Worm (Caenorhabditis elegans): ENCODE data around the gene srx-17.

The srx-17 gene

ce11 chrV:13816877-13817276 lies 24.1 kb upstream of the srx-17 start, which contains the start of gene F55B12.2:
F55B12.2 (minus strand) TSS chrV:13816977.
- TF ChIP-seq nhr-23 (tag; optimal IDR thresholded peaks at IDR 0.05) (no peak), C34F6.9 (tag; optimal IDR thresholded peaks at IDR 0.05) (no peak), unc-39 (tag; optimal IDR thresholded peaks at IDR 0.05) (no peak), zag-1 (tag; optimal IDR thresholded peaks at IDR 0.05) (no peak), nhr-77 (tag; optimal IDR thresholded peaks at IDR 0.05) (no peak), nhr-10 (tag; optimal IDR thresholded peaks at IDR 0.05) (no peak), nhr-21 (tag; optimal IDR thresholded peaks at IDR 0.05) (no peak), lin-11 (tag; optimal IDR thresholded peaks at IDR 0.05) (no peak), aly-2 (tag; optimal IDR thresholded peaks at IDR 0.05) (no peak), skn-1 (tag; optimal IDR thresholded peaks at IDR 0.05) (no peak), mdl-1 (tag; optimal IDR thresholded peaks at IDR 0.05) (no peak), nhr-25 (tag; optimal IDR thresholded peaks at IDR 0.05) (no peak)

ce11 chrV:13818824-13819408 lies 22.1 kb upstream of the srx-17 start, which contains the start of gene sel-10:
sel-10 (plus strand) TSS chrV:13819361.
- TF ChIP-seq nhr-12 (tag; optimal IDR thresholded peaks at IDR 0.05) = no peak
- TF ChIP-seq nhr-77 (tag; optimal IDR thresholded peaks at IDR 0.05) = no peak
- TF ChIP-seq sma-9 (GFP tag; optimal IDR thresholded peaks at IDR 0.05) = peak; percentile 79
- no peak for TF ChIP-seq sma-9 (tag; optimal IDR thresholded peaks at IDR 0.05)
- peak; percentile 60 for TF ChIP-seq crh-2 (tag; optimal IDR thresholded peaks at IDR 0.05)
- no peak for TF ChIP-seq nhr-25 (tag; optimal IDR thresholded peaks at IDR 0.05)
- TF ChIP-seq lin-13 (GFP tag; optimal IDR thresholded peaks at IDR 0.05) = peak; percentile 49
- TF ChIP-seq ztf-11 (tag; optimal IDR thresholded peaks at IDR 0.05) = no peak
- no peak for TF ChIP-seq elt-3 (tag; optimal IDR thresholded peaks at IDR 0.05)
- TF ChIP-seq nhr-6 (tag; optimal IDR thresholded peaks at IDR 0.05) = no peak
- peak; percentile 29 for TF ChIP-seq lin-11 (tag; optimal IDR thresholded peaks at IDR 0.05)
- TF ChIP-seq blmp-1 (tag; optimal IDR thresholded peaks at IDR 0.05; ENCODE audit: insufficient read depth) = no peak
- peak; percentile 78 to 87 for TF ChIP-seq lsy-2 (tag; optimal IDR thresholded peaks at IDR 0.05)
- TF ChIP-seq sem-4 (tag; optimal IDR thresholded peaks at IDR 0.05) = peak; percentile 55
- no peak for TF ChIP-seq ztf-1 (GFP tag; conservative IDR thresholded peaks at IDR 0.05)
- TF ChIP-seq C34F6.9 (tag; optimal IDR thresholded peaks at IDR 0.05) = peak; percentile 89
- no peak for TF ChIP-seq zag-1 (tag; optimal IDR thresholded peaks at IDR 0.05)
- TF ChIP-seq peb-1 (tag; optimal IDR thresholded peaks at IDR 0.05) = no peak
- TF ChIP-seq ZK546.5 (tag; optimal IDR thresholded peaks at IDR 0.05) = no peak
- TF ChIP-seq snpc-4 (tag; optimal IDR thresholded peaks at IDR 0.05) = peak; percentile 41
- no peak for TF ChIP-seq mdl-1 (tag; optimal IDR thresholded peaks at IDR 0.05)
- peak; percentile 27 for TF ChIP-seq nhr-21 (tag; optimal IDR thresholded peaks at IDR 0.05)
- TF ChIP-seq dmd-4 (tag; optimal IDR thresholded peaks at IDR 0.05) = no peak
- peak; percentile 5 for TF ChIP-seq ztf-4 (tag; optimal IDR thresholded peaks at IDR 0.05)
- peak; percentile 85 for TF ChIP-seq unc-55 (GFP tag; optimal IDR thresholded peaks at IDR 0.05)
- TF ChIP-seq unc-62 (GFP tag; optimal IDR thresholded peaks at IDR 0.05) = no peak
- TF ChIP-seq ama-1 (optimal IDR thresholded peaks at IDR 0.05) = no peak
- no peak for TF ChIP-seq elt-1 (tag; optimal IDR thresholded peaks at IDR 0.05)
- no peak for TF ChIP-seq mbf-1 (tag; optimal IDR thresholded peaks at IDR 0.05)
- TF ChIP-seq nhr-11 (tag; optimal IDR thresholded peaks at IDR 0.05) = no peak
- TF ChIP-seq mab-5 (tag; optimal IDR thresholded peaks at IDR 0.05) = peak; percentile 39
- peak; percentile 75 for TF ChIP-seq fos-1 (tag; optimal IDR thresholded peaks at IDR 0.05)
- no peak for TF ChIP-seq F13H6.1 (tag; optimal IDR thresholded peaks at IDR 0.05)
- TF ChIP-seq egl-27 (tag; optimal IDR thresholded peaks at IDR 0.05) = peak; percentile 37
- TF ChIP-seq nhr-237 (tag; optimal IDR thresholded peaks at IDR 0.05) = no peak
- no peak for TF ChIP-seq nhr-10 (tag; optimal IDR thresholded peaks at IDR 0.05)
- peak; percentile 81 for TF ChIP-seq gmeb-1 (tag; optimal IDR thresholded peaks at IDR 0.05)
- TF ChIP-seq lin-39 (tag; optimal IDR thresholded peaks at IDR 0.05) = no peak
- no peak for TF ChIP-seq ceh-16 (tag; optimal IDR thresholded peaks at IDR 0.05)
- TF ChIP-seq alr-1 (tag; optimal IDR thresholded peaks at IDR 0.05) = no peak
- peak; percentile 68 for TF ChIP-seq sma-3 (GFP tag; optimal IDR thresholded peaks at IDR 0.05)
- no peak for TF ChIP-seq aly-2 (tag; optimal IDR thresholded peaks at IDR 0.05)
- TF ChIP-seq nhr-129 (tag; optimal IDR thresholded peaks at IDR 0.05) = peak; percentile 83
- TF ChIP-seq Y55F3AM.14 (GFP tag; optimal IDR thresholded peaks at IDR 0.05) = no peak
